Worm (Caenorhabditis elegans): ENCODE data around the gene ZC190.10.

DNA sequence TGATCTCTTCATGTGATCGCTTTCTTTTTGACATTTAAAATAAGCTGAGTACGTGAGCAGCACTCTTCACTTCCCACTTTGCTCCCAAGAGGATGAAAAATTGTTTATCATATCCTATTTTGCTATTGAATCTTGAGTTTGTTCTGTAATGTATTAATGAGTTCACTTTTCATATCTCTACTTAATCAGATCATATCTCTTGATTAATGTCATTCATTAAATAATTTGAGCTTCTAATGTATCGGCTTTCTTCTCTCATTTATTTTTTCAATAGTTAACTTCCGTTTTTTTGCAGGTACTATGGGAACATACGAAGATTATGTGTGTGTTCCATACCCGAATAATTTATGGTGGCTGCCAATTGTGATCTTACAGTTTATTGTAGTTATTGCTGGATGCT is 15.1 kb downstream of the ZC190.10 start, which contains the start of gene ZC190.2:
- no peak for TF ChIP-seq scrt-1 (GFP tag; IDR thresholded peaks at IDR 0.05)
- no peak for TF ChIP-seq hmg-4 (GFP tag; optimal IDR thresholded peaks at IDR 0.05)
- no peak for TF ChIP-seq ama-1 (optimal IDR thresholded peaks at IDR 0.05)
- TF ChIP-seq F13C5.2 (tag; optimal IDR thresholded peaks at IDR 0.05) = no peak
- no peak for TF ChIP-seq hnd-1 (tag; optimal IDR thresholded peaks at IDR 0.05)
- no peak for TF ChIP-seq flt-1 (GFP tag; IDR thresholded peaks at IDR 0.05)
- no peak for TF ChIP-seq tra-4 (tag; optimal IDR thresholded peaks at IDR 0.05)
- TF ChIP-seq sea-1 (GFP tag; conservative IDR thresholded peaks at IDR 0.05) = no peak
- TF ChIP-seq hmbx-1 (tag; optimal IDR thresholded peaks at IDR 0.05) = no peak
- TF ChIP-seq B0310.2 (tag; optimal IDR thresholded peaks at IDR 0.05) = no peak
- no peak for TF ChIP-seq ets-7 (tag; optimal IDR thresholded peaks at IDR 0.05)
- TF ChIP-seq aly-1 (tag; optimal IDR thresholded peaks at IDR 0.05) = no peak
